Worm (Caenorhabditis elegans) whole organism, early embryonic: ENCODE data around the gene K01A2.4.

Experiments
- B0310.2 ChIP-seq: sonication (generic microtip); optimal IDR thresholded peaks from 2 replicates; lab custom pipeline; 2016; ENCODE audit warnings: mild to moderate bottlenecking, missing genetic modification characterization, missing compliant biosample characterization
- F13C5.2 ChIP-seq: sonication (generic microtip); optimal IDR thresholded peaks from 2 replicates; lab custom pipeline; 2017; ENCODE audit warnings: mild to moderate bottlenecking, missing genetic modification characterization, inconsistent platforms, missing compliant biosample characterization
- aly-1 ChIP-seq: sonication (generic microtip); optimal IDR thresholded peaks from 2 replicates; lab custom pipeline; 2016; ENCODE audit warnings: missing genetic modification characterization, missing compliant biosample characterization
- ama-1 ChIP-seq: fragments of 150-350 bp; optimal IDR thresholded peaks from 2 replicates; lab custom pipeline; 2014
- ceh-36 ChIP-seq: sonication (generic microtip); optimal IDR thresholded peaks from 2 replicates; lab custom pipeline; 2016; ENCODE audit warnings: missing genetic modification characterization, inconsistent platforms, missing compliant biosample characterization
- ets-7 ChIP-seq: sonication (generic microtip); optimal IDR thresholded peaks from 2 replicates; lab custom pipeline; 2016; ENCODE audit warnings: missing genotype, missing genetic modification characterization, missing compliant biosample characterization
- flt-1 ChIP-seq: fragments of 200-800 bp; sonication (Bioruptor generic); IDR thresholded peaks from 2 replicates; pipeline ENCODE4 v1.3.6; 2022; ENCODE audit warnings: missing genetic modification characterization, missing compliant biosample characterization
- hmbx-1 ChIP-seq: sonication (generic microtip); optimal IDR thresholded peaks from 2 replicates; lab custom pipeline; 2016; ENCODE audit warnings: mild to moderate bottlenecking, missing genetic modification characterization, missing compliant biosample characterization
- hmg-4 ChIP-seq: fragments of 200-800 bp; sonication (Bioruptor generic); optimal IDR thresholded peaks from 2 replicates; lab custom pipeline; 2018; ENCODE audit warnings: mild to moderate bottlenecking, missing genetic modification characterization, missing compliant biosample characterization
- pes-1 ChIP-seq: fragments of 200-800 bp; sonication (Bioruptor generic); IDR thresholded peaks from 2 replicates; pipeline ENCODE4 v1.3.6; 2022; ENCODE audit warnings: missing genetic modification reagents, missing genetic modification characterization, missing compliant biosample characterization
- tbx-11 ChIP-seq: fragments of 200-800 bp; sonication (Bioruptor generic); IDR thresholded peaks from 2 replicates; pipeline ENCODE4 v1.3.6; 2022; ENCODE audit warnings: missing genetic modification characterization, missing compliant biosample characterization
- tbx-37 ChIP-seq: fragments of 200-800 bp; sonication (Bioruptor generic); conservative IDR thresholded peaks from 2 replicates; pipeline ENCODE4 v1.3.6; 2022; ENCODE audit warnings: missing genetic modification reagents, missing genetic modification characterization, missing compliant biosample characterization

ce11 chrII:341282-341681 lies 34.0 kb downstream of the K01A2.4 start:
- no peak for TF ChIP-seq ama-1 (lab: Kevin White, UChicago)
- no peak for TF ChIP-seq hmg-4 (GFP tag; lab: Kevin White, UChicago)
- no peak for TF ChIP-seq ets-7 (tag; lab: Kevin White, UChicago)
- TF ChIP-seq B0310.2 (tag; lab: Kevin White, UChicago) = no peak
- no peak for TF ChIP-seq flt-1
- no peak for TF ChIP-seq tbx-11 (GFP tag; lab: Robert Waterston, UW)
- TF ChIP-seq F13C5.2 (tag; lab: Kevin White, UChicago) = no peak
- no peak for TF ChIP-seq ceh-36 (tag; lab: Kevin White, UChicago)
- TF ChIP-seq hmbx-1 (tag; lab: Kevin White, UChicago) = no peak
- TF ChIP-seq tbx-37 (GFP tag; lab: Robert Waterston, UW) = no peak
- TF ChIP-seq pes-1 (GFP tag; lab: Robert Waterston, UW) = no peak
- TF ChIP-seq aly-1 (tag; lab: Kevin White, UChicago) = no peak
